Worm (Caenorhabditis elegans) whole organism, L1 larva: ENCODE measurements around the gene fbxb-59.

ENCODE experiments used
- C04F5.9 ChIP-seq: sonication (generic microtip); optimal IDR thresholded peaks from 2 replicates; lab custom pipeline; 2016; ENCODE audit warnings: missing genetic modification characterization, missing compliant biosample characterization
- C34B4.2 ChIP-seq: sonication (generic microtip); optimal IDR thresholded peaks from 2 replicates; lab custom pipeline; 2017; ENCODE audit warnings: mild to moderate bottlenecking, missing genetic modification characterization, missing compliant biosample characterization
- alr-1 ChIP-seq: fragments of 200-800 bp; sonication (Bioruptor generic); optimal IDR thresholded peaks from 2 replicates; lab custom pipeline; 2018; ENCODE audit warnings: borderline replicate concordance, mild to moderate bottlenecking, missing genetic modification characterization, missing compliant biosample characterization
- ceh-63 ChIP-seq: fragments of 200-800 bp; sonication (Bioruptor generic); optimal IDR thresholded peaks from 2 replicates; lab custom pipeline; 2018; ENCODE audit warnings: mild to moderate bottlenecking, missing genetic modification characterization, missing compliant biosample characterization
- ceh-82 ChIP-seq, 3 experiments: fragments of 150-350 bp in 1 of 3; sonication (generic microtip) in 2 of 3; optimal IDR thresholded peaks; 2 replicates each; lab custom pipeline; 2014 to 2017; ENCODE audit warnings: missing biosample characterization in 3 of 3, missing genetic modification characterization in 3 of 3
- ces-1 ChIP-seq: fragments of 150-350 bp; optimal IDR thresholded peaks from 2 replicates; lab custom pipeline; 2014; ENCODE audit warnings: missing biosample characterization, missing genetic modification reagents, missing genetic modification characterization
- dpl-1 ChIP-seq, 3 experiments: fragments of 150-350 bp in 2 of 3; sonication (generic microtip) in 1 of 3; optimal IDR thresholded peaks; 2 replicates each; lab custom pipeline; 2014 to 2017; ENCODE audit warnings: missing biosample characterization in 3 of 3, missing genetic modification characterization in 3 of 3, missing genetic modification reagents in 3 of 3
- egl-27 ChIP-seq, 2 experiments: fragments of 150-350 bp in 1 of 2; sonication (generic microtip); optimal IDR thresholded peaks; 3 replicates each; lab custom pipeline; 2017 to 2018; ENCODE audit warnings: missing biosample characterization in 2 of 2, missing genetic modification characterization in 2 of 2, missing genetic modification reagents in 2 of 2
- elt-3 ChIP-seq, 6 experiments: fragments of 150-350 bp in 1 of 6; sonication (generic microtip); optimal IDR thresholded peaks; 2 replicates each; lab custom pipeline; 2017 to 2018; ENCODE audit warnings: missing biosample characterization in 6 of 6, missing genetic modification characterization in 6 of 6, inconsistent platforms in 1 of 6
- fkh-4 ChIP-seq: sonication (generic microtip); optimal IDR thresholded peaks from 2 replicates; lab custom pipeline; 2016; ENCODE audit warnings: missing compliant biosample characterization, missing genetic modification characterization, borderline replicate concordance
- fos-1 ChIP-seq: fragments of 150-350 bp; optimal IDR thresholded peaks from 2 replicates; lab custom pipeline; 2014; ENCODE audit warnings: missing biosample characterization, missing genetic modification characterization
- grh-1 ChIP-seq: fragments of 200-800 bp; sonication (Bioruptor generic); IDR thresholded peaks from 2 replicates; pipeline ENCODE4 v1.3.6; 2022; ENCODE audit warnings: missing genetic modification reagents, missing genetic modification characterization, missing compliant biosample characterization
- hlh-17 ChIP-seq: fragments of 200-800 bp; sonication (Bioruptor generic); optimal IDR thresholded peaks from 2 replicates; lab custom pipeline; 2018; ENCODE audit warnings: missing genetic modification characterization, mild to moderate bottlenecking, missing compliant biosample characterization, moderate library complexity, borderline replicate concordance
- hlh-4 ChIP-seq: sonication (generic microtip); optimal IDR thresholded peaks from 2 replicates; lab custom pipeline; 2016; ENCODE audit warnings: mild to moderate bottlenecking, missing genetic modification characterization, missing compliant biosample characterization
- hpl-2 ChIP-seq: fragments of 150-350 bp; optimal IDR thresholded peaks from 2 replicates; lab custom pipeline; 2014; ENCODE audit warnings: missing biosample characterization, missing genetic modification reagents, missing genetic modification characterization
- lin-35 ChIP-seq, 2 experiments: fragments of 150-350 bp; optimal IDR thresholded peaks; 2 replicates each; lab custom pipeline; 2014; ENCODE audit warnings: missing biosample characterization in 2 of 2, missing genetic modification characterization in 2 of 2, missing genetic modification reagents in 2 of 2
- lin-39 ChIP-seq: fragments of 150-350 bp; optimal IDR thresholded peaks from 2 replicates; lab custom pipeline; 2014; ENCODE audit warnings: missing biosample characterization, missing genetic modification reagents, missing genetic modification characterization
- lir-3 ChIP-seq: sonication (generic microtip); optimal IDR thresholded peaks from 2 replicates; lab custom pipeline; 2016; ENCODE audit warnings: mild to moderate bottlenecking, missing genetic modification characterization, moderate library complexity, missing compliant biosample characterization; ENCODE audit not compliant: poor library complexity
- mab-9 ChIP-seq: fragments of 200-800 bp; sonication (Bioruptor generic); IDR thresholded peaks from 2 replicates; pipeline ENCODE4 v1.3.6; 2022; ENCODE audit warnings: missing genetic modification reagents, missing genetic modification characterization, missing compliant biosample characterization
- mdl-1 ChIP-seq, 2 experiments: fragments of 150-350 bp; optimal IDR thresholded peaks; 2 replicates each; lab custom pipeline; 2014 to 2017; ENCODE audit warnings: missing biosample characterization in 2 of 2, missing genetic modification characterization in 2 of 2, inconsistent platforms in 1 of 2
- mef-2 ChIP-seq: fragments of 150-350 bp; optimal IDR thresholded peaks from 2 replicates; lab custom pipeline; 2014; ENCODE audit warnings: missing biosample characterization, missing genetic modification characterization
- mep-1 ChIP-seq: fragments of 150-350 bp; optimal IDR thresholded peaks from 2 replicates; lab custom pipeline; 2014; ENCODE audit warnings: missing biosample characterization, missing genetic modification characterization
- nhr-11 ChIP-seq: fragments of 150-350 bp; optimal IDR thresholded peaks from 2 replicates; lab custom pipeline; 2014; ENCODE audit warnings: missing biosample characterization, missing genetic modification characterization
- nhr-19 ChIP-seq: fragments of 200-800 bp; sonication (Bioruptor generic); conservative IDR thresholded peaks from 2 replicates; pipeline ENCODE4 v1.3.6; 2022; ENCODE audit warnings: missing genetic modification characterization, missing compliant biosample characterization
- nhr-20 ChIP-seq: sonication (generic microtip); optimal IDR thresholded peaks from 2 replicates; lab custom pipeline; 2016; ENCODE audit warnings: mild to moderate bottlenecking, missing genetic modification characterization, missing compliant biosample characterization
- nhr-237 ChIP-seq: fragments of 150-350 bp; optimal IDR thresholded peaks from 2 replicates; lab custom pipeline; 2014; ENCODE audit warnings: missing biosample characterization, missing genetic modification characterization
- nhr-77 ChIP-seq: fragments of 150-350 bp; optimal IDR thresholded peaks from 2 replicates; lab custom pipeline; 2014; ENCODE audit warnings: missing biosample characterization, missing genetic modification characterization
- nhr-85 ChIP-seq: sonication (generic microtip); peaks from one replicate; lab custom pipeline; 2016; ENCODE audit warnings: missing genetic modification characterization, inconsistent platforms, missing compliant biosample characterization
- pax-3 ChIP-seq: fragments of 200-800 bp; sonication (Bioruptor generic); optimal IDR thresholded peaks from 2 replicates; lab custom pipeline; 2018; ENCODE audit warnings: mild to moderate bottlenecking, missing genetic modification characterization, moderate library complexity, missing compliant biosample characterization
- pqm-1 ChIP-seq: sonication (generic microtip); optimal IDR thresholded peaks from 3 replicates; lab custom pipeline; 2017; ENCODE audit warnings: missing biosample characterization, missing genetic modification characterization
- snpc-4 ChIP-seq: fragments of 150-350 bp; optimal IDR thresholded peaks from 2 replicates; lab custom pipeline; 2014; ENCODE audit warnings: missing biosample characterization, missing genetic modification characterization
- sox-4 ChIP-seq: sonication (generic microtip); optimal IDR thresholded peaks from 2 replicates; lab custom pipeline; 2016; ENCODE audit warnings: missing genetic modification characterization, missing compliant biosample characterization
- sptf-1 ChIP-seq: fragments of 150-350 bp; optimal IDR thresholded peaks from 2 replicates; lab custom pipeline; 2014; ENCODE audit warnings: missing biosample characterization, missing genetic modification characterization
- tlp-1 ChIP-seq: fragments of 150-350 bp; optimal IDR thresholded peaks from 2 replicates; lab custom pipeline; 2014; ENCODE audit warnings: missing biosample characterization, missing genetic modification characterization
- unc-30 ChIP-seq: sonication (generic microtip); optimal IDR thresholded peaks from 2 replicates; lab custom pipeline; 2017; ENCODE audit warnings: missing biosample characterization, missing genetic modification characterization
- unc-62 ChIP-seq: fragments of 150-350 bp; optimal IDR thresholded peaks from 2 replicates; lab custom pipeline; 2014; ENCODE audit warnings: missing biosample characterization, missing genetic modification reagents, missing genetic modification characterization
- unc-98 ChIP-seq: fragments of 200-800 bp; sonication (Bioruptor generic); IDR thresholded peaks from 2 replicates; pipeline ENCODE4 v1.3.6; 2022; ENCODE audit warnings: missing genetic modification characterization, missing compliant biosample characterization
- vab-15 ChIP-seq: sonication (generic microtip); optimal IDR thresholded peaks from 2 replicates; lab custom pipeline; 2017; ENCODE audit warnings: missing genotype, mild to moderate bottlenecking, missing genetic modification characterization, missing compliant biosample characterization
- xbp-1 ChIP-seq: sonication (generic microtip); optimal IDR thresholded peaks from 2 replicates; lab custom pipeline; 2016; ENCODE audit warnings: missing genetic modification characterization, missing compliant biosample characterization
- zip-4 ChIP-seq: fragments of 200-800 bp; sonication (Bioruptor generic); optimal IDR thresholded peaks from 2 replicates; lab custom pipeline; 2018; ENCODE audit warnings: mild to moderate bottlenecking, missing genetic modification characterization, moderate library complexity, missing compliant biosample characterization
- ztf-11 ChIP-seq, 2 experiments: sonication (generic microtip); optimal IDR thresholded peaks; 2 replicates each; lab custom pipeline; 2016 to 2017; ENCODE audit warnings: missing genetic modification characterization in 2 of 2, missing biosample characterization in 1 of 2, missing compliant biosample characterization in 1 of 2

Gene fbxb-59

DNA sequence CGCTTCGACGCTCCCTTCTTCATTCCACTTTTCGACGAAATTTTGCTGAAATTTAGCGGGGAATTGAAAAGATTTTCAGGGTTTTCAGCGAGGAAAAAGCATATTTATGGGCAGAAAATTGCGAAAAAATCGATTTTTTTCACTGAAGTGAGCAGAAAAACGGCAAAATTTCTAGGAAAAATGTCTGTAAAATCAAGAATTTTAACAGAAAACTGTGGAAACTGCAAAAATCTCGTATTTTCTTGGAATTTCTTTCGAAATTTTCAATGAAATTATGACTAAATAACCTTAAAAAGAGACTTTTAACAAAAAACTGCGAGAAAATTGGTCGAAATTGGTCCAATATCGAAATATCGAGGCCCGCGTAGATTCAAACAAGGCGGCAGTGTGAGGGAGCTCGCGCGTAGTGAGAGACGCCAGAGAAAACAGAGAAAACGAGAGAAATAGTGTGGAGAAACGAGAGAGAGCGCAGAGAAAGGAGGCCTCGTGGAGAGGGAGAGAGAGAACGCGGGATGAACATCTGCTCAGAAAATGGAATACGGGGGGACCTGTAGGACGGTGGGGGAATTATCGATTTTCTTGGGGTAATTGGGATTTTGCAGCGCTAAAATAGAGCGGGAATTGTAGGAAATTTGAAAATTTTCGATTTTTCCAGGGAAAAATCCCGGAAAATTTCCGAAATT, 43.6 kb upstream of the fbxb-59 start, which contains the start of gene swsn-1 (continued):
- no peak for TF ChIP-seq ceh-63 (GFP tag; lab: Kevin White, UChicago)
- TF ChIP-seq hpl-2 (GFP tag; lab: Kevin White, UChicago) = no peak
- no peak for TF ChIP-seq sox-4 (tag; lab: Kevin White, UChicago)
- TF ChIP-seq egl-27 (tag; optimal IDR thresholded peaks at IDR 0.05; lab: Kevin White, UChicago) = no peak
- no peak for TF ChIP-seq grh-1
- TF ChIP-seq fos-1 (tag; lab: Kevin White, UChicago) = no peak
- peak in 1 of 2 experiments; percentile 33 for TF ChIP-seq ztf-11 (tag; optimal IDR thresholded peaks at IDR 0.05; lab: Kevin White, UChicago)
- TF ChIP-seq lin-35 (GFP tag; optimal IDR thresholded peaks at IDR 0.05; lab: Kevin White, UChicago) = peak; percentile 37 to 49
- TF ChIP-seq mep-1 (tag; lab: Kevin White, UChicago) = peak; percentile 64
- no peak for TF ChIP-seq fkh-4 (tag; lab: Kevin White, UChicago)
- no peak for TF ChIP-seq snpc-4 (tag; lab: Kevin White, UChicago)
- TF ChIP-seq pqm-1 (tag; lab: Kevin White, UChicago) = no peak
- peak; percentile 30 to 68 (median 41) for TF ChIP-seq ceh-82 (tag; optimal IDR thresholded peaks at IDR 0.05; lab: Kevin White, UChicago)
- peak; percentile 41 for TF ChIP-seq xbp-1 (tag; lab: Kevin White, UChicago)
- TF ChIP-seq nhr-237 (tag; lab: Kevin White, UChicago) = no peak
- no peak for TF ChIP-seq zip-4
- TF ChIP-seq pax-3 (tag; lab: Kevin White, UChicago) = no peak
- no peak for TF ChIP-seq vab-15
- TF ChIP-seq nhr-85 (tag; lab: Kevin White, UChicago) = no peak
- no peak for TF ChIP-seq mef-2 (tag; lab: Kevin White, UChicago)
- no peak for TF ChIP-seq mab-9 (GFP tag; lab: Robert Waterston, UW)
- TF ChIP-seq hlh-17 (GFP tag; lab: Kevin White, UChicago) = no peak
- TF ChIP-seq C34B4.2 = no peak
- TF ChIP-seq tlp-1 (tag; lab: Kevin White, UChicago) = no peak
- no peak for TF ChIP-seq nhr-77 (tag; lab: Kevin White, UChicago)
- TF ChIP-seq sptf-1 (tag; lab: Kevin White, UChicago) = no peak
- TF ChIP-seq lin-39 = no peak
- no peak for TF ChIP-seq elt-3 (tag; optimal IDR thresholded peaks at IDR 0.05; lab: Kevin White, UChicago)
- TF ChIP-seq nhr-20 (tag; lab: Kevin White, UChicago) = peak; percentile 44
- peak in 2 of 3 experiments; percentile 35 to 47 for TF ChIP-seq dpl-1 (GFP tag; optimal IDR thresholded peaks at IDR 0.05; lab: Kevin White, UChicago)
- TF ChIP-seq lir-3 (tag; lab: Kevin White, UChicago) = no peak
- TF ChIP-seq unc-30 (tag; lab: Kevin White, UChicago) = no peak
- TF ChIP-seq unc-62 (GFP tag; lab: Kevin White, UChicago) = no peak
- no peak for TF ChIP-seq alr-1
- TF ChIP-seq nhr-11 (tag; lab: Kevin White, UChicago) = no peak
- peak; percentile 44 for TF ChIP-seq nhr-19 (GFP tag; lab: Robert Waterston, UW)
- TF ChIP-seq unc-98 (GFP tag; lab: Robert Waterston, UW) = no peak
- no peak for TF ChIP-seq hlh-4 (tag; lab: Kevin White, UChicago)
- no peak for TF ChIP-seq C04F5.9 (tag; lab: Kevin White, UChicago)
- peak in 1 of 2 experiments; percentile 56 for TF ChIP-seq mdl-1 (tag; optimal IDR thresholded peaks at IDR 0.05; lab: Kevin White, UChicago)
- TF ChIP-seq ces-1 (GFP tag; lab: Kevin White, UChicago) = no peak
